Fruit fly (Drosophila melanogaster) whole organism, embryonic: ENCODE data around the gene RhoGDI.

Source experiments
- Blimp-1 ChIP-seq: fragments of 200-800 bp; sonication (Bioruptor generic); optimal IDR thresholded peaks from 3 replicates; lab custom pipeline; 2018; ENCODE audit warnings: missing biosample characterization, missing genetic modification characterization, mild to moderate bottlenecking, moderate library complexity, missing genetic modification reagents
- CG10431 ChIP-seq: fragments of 200-800 bp; sonication (Bioruptor generic); optimal IDR thresholded peaks from 3 replicates; lab custom pipeline; 2018; ENCODE audit warnings: missing biosample characterization, mild to moderate bottlenecking, missing genetic modification characterization
- CG11398 ChIP-seq: fragments of 200-800 bp; sonication (Bioruptor generic); optimal IDR thresholded peaks from 2 replicates; lab custom pipeline; 2016; ENCODE audit warnings: missing biosample characterization, missing genetic modification characterization
- CG11696 ChIP-seq: fragments of 200-800 bp; sonication (Bioruptor generic); IDR thresholded peaks from 2 replicates; pipeline ENCODE4 v1.3.6; 2022; ENCODE audit warnings: missing biosample characterization, missing genetic modification characterization
- CG12104 ChIP-seq: fragments of 200-800 bp; sonication (Bioruptor generic); optimal IDR thresholded peaks from 3 replicates; lab custom pipeline; 2016; ENCODE audit warnings: missing biosample characterization, missing genetic modification characterization
- CG13894 ChIP-seq: fragments of 200-800 bp; sonication (Bioruptor generic); optimal IDR thresholded peaks from 3 replicates; lab custom pipeline; 2018; ENCODE audit warnings: missing biosample characterization, mild to moderate bottlenecking, missing genetic modification characterization, moderate library complexity
- CG14014 ChIP-seq: fragments of 200-800 bp; sonication (Bioruptor generic); IDR thresholded peaks from 2 replicates; pipeline ENCODE4 v1.3.6; 2022; ENCODE audit warnings: missing biosample characterization, missing genetic modification characterization
- CG14050 ChIP-seq: fragments of 200-800 bp; sonication (Bioruptor generic); IDR thresholded peaks from 3 replicates; pipeline ENCODE4 v1.3.6; 2022; ENCODE audit warnings: missing biosample characterization, missing genetic modification characterization
- CG14667 ChIP-seq: fragments of 200-800 bp; sonication (Bioruptor generic); IDR thresholded peaks from 2 replicates; pipeline ENCODE4 v1.3.6; 2022; ENCODE audit warnings: missing biosample characterization, missing genetic modification characterization
- CG15073 ChIP-seq: fragments of 200-800 bp; sonication (Bioruptor generic); optimal IDR thresholded peaks from 2 replicates; lab custom pipeline; 2016; ENCODE audit warnings: missing biosample characterization, missing genetic modification characterization
- CG16813 ChIP-seq: fragments of 200-800 bp; sonication (Bioruptor generic); IDR thresholded peaks from 3 replicates; pipeline ENCODE4 v1.3.6; 2022; ENCODE audit warnings: missing biosample characterization, missing genetic modification characterization; ENCODE audit not compliant: partially characterized antibody
- CG17612 ChIP-seq: fragments of 200-800 bp; sonication (Bioruptor generic); IDR thresholded peaks from 2 replicates; pipeline ENCODE4 v1.3.6; 2022; ENCODE audit warnings: missing biosample characterization, missing genetic modification characterization
- CG18599 ChIP-seq: fragments of 200-800 bp; sonication (Bioruptor generic); optimal IDR thresholded peaks from 3 replicates; lab custom pipeline; 2017; ENCODE audit warnings: missing biosample characterization, missing genetic modification characterization, mild to moderate bottlenecking, moderate library complexity, missing genetic modification reagents
- CG3281 ChIP-seq: fragments of 200-800 bp; sonication (Bioruptor generic); optimal IDR thresholded peaks from 3 replicates; lab custom pipeline; 2017; ENCODE audit warnings: missing biosample characterization, mild to moderate bottlenecking, missing genetic modification characterization
- CG3847 ChIP-seq: fragments of 200-800 bp; sonication (Bioruptor generic); IDR thresholded peaks from 2 replicates; pipeline ENCODE4 v1.3.6; 2022; ENCODE audit warnings: missing biosample characterization, missing genetic modification characterization
- CG42726 ChIP-seq: fragments of 200-800 bp; sonication (Bioruptor generic); IDR thresholded peaks from 2 replicates; pipeline ENCODE4 v1.3.6; 2022; ENCODE audit warnings: missing biosample characterization, missing genetic modification characterization; ENCODE audit not compliant: partially characterized antibody
- CG4854 ChIP-seq: fragments of 200-800 bp; sonication (Bioruptor generic); optimal IDR thresholded peaks from 2 replicates; lab custom pipeline; 2016; ENCODE audit warnings: missing biosample characterization, missing genetic modification characterization, inconsistent platforms
- CG7372 ChIP-seq: fragments of 200-800 bp; sonication (Bioruptor generic); IDR thresholded peaks from 2 replicates; pipeline ENCODE4 v1.3.6; 2022; ENCODE audit warnings: missing biosample characterization, missing genetic modification characterization
- CG8359 ChIP-seq: fragments of 200-800 bp; sonication (Bioruptor generic); optimal IDR thresholded peaks from 2 replicates; lab custom pipeline; 2017; ENCODE audit warnings: missing biosample characterization, mild to moderate bottlenecking, missing genetic modification characterization, borderline replicate concordance
- CG9817 ChIP-seq: fragments of 200-800 bp; sonication (Bioruptor generic); optimal IDR thresholded peaks from 2 replicates; lab custom pipeline; 2018; ENCODE audit warnings: missing biosample characterization, mild to moderate bottlenecking, missing genetic modification characterization, moderate library complexity
- CTCF ChIP-seq: fragments of 200-800 bp; sonication (Bioruptor generic); optimal IDR thresholded peaks from 2 replicates; lab custom pipeline; 2017; ENCODE audit warnings: missing biosample characterization, mild to moderate bottlenecking, missing genetic modification characterization, moderate library complexity
- Dbx ChIP-seq: fragments of 200-800 bp; sonication (Bioruptor generic); IDR thresholded peaks from 3 replicates; pipeline ENCODE4 v1.3.6; 2022; ENCODE audit warnings: missing biosample characterization, missing genetic modification characterization
- Dek ChIP-seq: fragments of 200-800 bp; sonication (Bioruptor generic); optimal IDR thresholded peaks from 3 replicates; lab custom pipeline; 2019; ENCODE audit warnings: missing biosample characterization, mild to moderate bottlenecking, missing genetic modification characterization, moderate library complexity
- Dip2 ChIP-seq: fragments of 200-800 bp; sonication (Bioruptor generic); IDR thresholded peaks from 2 replicates; pipeline ENCODE4 v1.3.6; 2022; ENCODE audit warnings: missing biosample characterization, missing genetic modification characterization
- Fer1 ChIP-seq: fragments of 200-800 bp; sonication (Bioruptor generic); optimal IDR thresholded peaks from 2 replicates; lab custom pipeline; 2017; ENCODE audit warnings: missing biosample characterization, mild to moderate bottlenecking, missing genetic modification characterization
- GATAe ChIP-seq: fragments of 200-800 bp; sonication (Bioruptor generic); conservative IDR thresholded peaks from 2 replicates; pipeline ENCODE4 v1.3.6; 2022; ENCODE audit warnings: missing biosample characterization, missing genetic modification characterization
- Jarid2 ChIP-seq: fragments of 200-800 bp; sonication (Bioruptor generic); optimal IDR thresholded peaks from 3 replicates; lab custom pipeline; 2017; ENCODE audit warnings: mild to moderate bottlenecking, missing biosample characterization, missing genetic modification reagents, missing genetic modification characterization
- Mes4 ChIP-seq: fragments of 200-800 bp; sonication (Bioruptor generic); optimal IDR thresholded peaks from 2 replicates; lab custom pipeline; 2016; ENCODE audit warnings: missing biosample characterization, missing genetic modification characterization
- Sox100B ChIP-seq: fragments of 200-800 bp; sonication (Bioruptor generic); optimal IDR thresholded peaks from 3 replicates; lab custom pipeline; 2018; ENCODE audit warnings: missing biosample characterization, mild to moderate bottlenecking, missing genetic modification characterization
- Sox102F ChIP-seq: fragments of 200-800 bp; sonication (Bioruptor generic); optimal IDR thresholded peaks from 2 replicates; lab custom pipeline; 2018; ENCODE audit warnings: missing biosample characterization, mild to moderate bottlenecking, missing genetic modification characterization, moderate library complexity
- Taf1 ChIP-seq: fragments of 200-800 bp; sonication (Bioruptor generic); IDR thresholded peaks from 2 replicates; pipeline ENCODE4 v1.3.6; 2022; ENCODE audit warnings: missing biosample characterization, missing genetic modification characterization
- Vsx1 ChIP-seq: fragments of 200-800 bp; sonication (Bioruptor generic); optimal IDR thresholded peaks from 2 replicates; lab custom pipeline; 2017; ENCODE audit warnings: missing biosample characterization, mild to moderate bottlenecking, missing genetic modification characterization, missing genetic modification reagents
- abd-A ChIP-seq: fragments of 200-800 bp; sonication (Bioruptor generic); optimal IDR thresholded peaks from 3 replicates; lab custom pipeline; 2019; ENCODE audit warnings: missing biosample characterization, mild to moderate bottlenecking, missing genetic modification characterization, moderate library complexity
- aop ChIP-seq: fragments of 200-800 bp; sonication (Bioruptor generic); IDR thresholded peaks from 2 replicates; pipeline ENCODE4 v1.3.6; 2022; ENCODE audit warnings: missing biosample characterization, missing genetic modification characterization
- ara ChIP-seq: fragments of 200-800 bp; sonication (Bioruptor generic); IDR thresholded peaks from 2 replicates; pipeline ENCODE4 v1.3.6; 2022; ENCODE audit warnings: missing biosample characterization, missing genetic modification characterization
- chif ChIP-seq, 2 experiments: fragments of 200-800 bp; sonication (Bioruptor generic); optimal IDR thresholded peaks; 3 replicates each; lab custom pipeline; 2016; ENCODE audit warnings: missing biosample characterization in 2 of 2, missing genetic modification characterization in 2 of 2
- dysf ChIP-seq: fragments of 200-800 bp; sonication (Bioruptor generic); IDR thresholded peaks from 3 replicates; pipeline ENCODE4 v1.3.6; 2022; ENCODE audit warnings: missing biosample characterization, missing genetic modification characterization
- gcm2 ChIP-seq: fragments of 200-800 bp; sonication (Bioruptor generic); optimal IDR thresholded peaks from 2 replicates; lab custom pipeline; 2016; ENCODE audit warnings: missing biosample characterization, missing genetic modification characterization
- ind ChIP-seq: fragments of 200-800 bp; sonication (Bioruptor generic); optimal IDR thresholded peaks from 3 replicates; lab custom pipeline; 2016; ENCODE audit warnings: missing biosample characterization, missing genetic modification characterization
- lilli ChIP-seq: fragments of 200-800 bp; sonication (Bioruptor generic); optimal IDR thresholded peaks from 3 replicates; lab custom pipeline; 2016; ENCODE audit warnings: missing biosample characterization, missing genetic modification characterization
- maf-S ChIP-seq: fragments of 200-800 bp; sonication (Bioruptor generic); optimal IDR thresholded peaks from 2 replicates; lab custom pipeline; 2016; ENCODE audit warnings: missing biosample characterization, missing genetic modification characterization
- nerfin-1 ChIP-seq: fragments of 200-800 bp; sonication (Bioruptor generic); optimal IDR thresholded peaks from 3 replicates; lab custom pipeline; 2019; ENCODE audit warnings: missing biosample characterization, mild to moderate bottlenecking, missing genetic modification characterization, moderate library complexity
- oc ChIP-seq: fragments of 200-800 bp; sonication (Bioruptor generic); optimal IDR thresholded peaks from 2 replicates; lab custom pipeline; 2018; ENCODE audit warnings: missing biosample characterization, mild to moderate bottlenecking, missing genetic modification characterization, moderate library complexity
- sd ChIP-seq: fragments of 200-800 bp; sonication (Bioruptor generic); optimal IDR thresholded peaks from 3 replicates; lab custom pipeline; 2018; ENCODE audit warnings: missing biosample characterization, mild to moderate bottlenecking, missing genetic modification characterization, moderate library complexity
- sens-2 ChIP-seq: fragments of 200-800 bp; sonication (Bioruptor generic); IDR thresholded peaks from 2 replicates; pipeline ENCODE4 v1.3.6; 2022; ENCODE audit warnings: missing biosample characterization, missing genetic modification characterization
- so ChIP-seq: fragments of 200-800 bp; sonication (Bioruptor generic); IDR thresholded peaks from 3 replicates; pipeline ENCODE4 v1.3.6; 2022; ENCODE audit warnings: missing biosample characterization, missing genetic modification characterization
- sqz ChIP-seq: fragments of 200-800 bp; sonication (Bioruptor generic); optimal IDR thresholded peaks from 3 replicates; lab custom pipeline; 2018; ENCODE audit warnings: missing biosample characterization, mild to moderate bottlenecking, missing genetic modification characterization
- tna ChIP-seq: fragments of 200-800 bp; sonication (Bioruptor generic); IDR thresholded peaks from 2 replicates; pipeline ENCODE4 v1.3.6; 2022; ENCODE audit warnings: missing biosample characterization, missing genetic modification characterization; ENCODE audit not compliant: partially characterized antibody
- vfl ChIP-seq: fragments of 200-800 bp; sonication (Bioruptor generic); optimal IDR thresholded peaks from 2 replicates; lab custom pipeline; 2016; ENCODE audit warnings: missing biosample characterization, missing genetic modification characterization
- wor ChIP-seq: fragments of 200-800 bp; sonication (Bioruptor generic); IDR thresholded peaks from 2 replicates; pipeline ENCODE4 v1.3.6; 2022; ENCODE audit warnings: missing biosample characterization, missing genetic modification characterization
- zen ChIP-seq: fragments of 200-800 bp; sonication (Bioruptor generic); optimal IDR thresholded peaks from 3 replicates; lab custom pipeline; 2018; ENCODE audit warnings: missing biosample characterization, mild to moderate bottlenecking, missing genetic modification characterization, moderate library complexity

The RhoGDI gene

DNA sequence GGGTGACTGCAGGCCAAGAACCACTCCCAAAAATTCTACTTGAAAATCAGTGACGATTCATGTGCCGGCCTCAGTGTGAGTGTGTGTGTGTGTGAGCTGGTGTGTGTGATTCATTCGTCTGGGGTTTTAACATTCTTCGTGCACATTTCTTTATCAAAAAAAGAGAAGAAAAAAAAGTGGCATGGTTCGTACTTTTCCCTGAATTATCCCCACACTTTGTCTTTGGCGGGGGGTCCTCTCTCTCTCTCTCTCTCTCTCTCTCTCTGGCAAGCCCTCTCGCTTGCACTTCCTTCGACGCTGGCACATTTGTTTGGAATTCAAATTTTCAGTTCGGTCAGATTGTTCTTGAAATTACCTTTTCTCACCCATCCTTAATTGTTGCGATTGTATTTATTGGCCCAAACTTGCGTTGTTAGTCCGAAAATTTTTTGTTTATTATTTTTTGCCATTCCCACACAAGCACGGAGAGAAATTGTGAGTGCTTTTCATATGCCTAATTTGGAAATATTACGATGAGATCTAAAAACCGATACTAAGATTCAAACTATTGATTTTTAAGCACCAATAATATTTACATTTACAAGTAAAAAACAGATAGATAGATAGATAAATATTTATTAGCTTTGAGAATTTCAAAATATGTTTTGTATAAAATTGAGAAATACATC is 642 bp downstream of the RhoGDI start (continued):
- TF ChIP-seq lilli (peak; percentile 21), vfl (GFP tag; lab: Kevin White, UChicago) (no peak), tna (GFP tag; lab: Robert Waterston, UW) (no peak), CG18599 (GFP tag; lab: Kevin White, UChicago) (peak; percentile 20), CG13894 (tag; lab: Kevin White, UChicago) (no peak), Blimp-1 (GFP tag; lab: Kevin White, UChicago) (peak; percentile 28), Dbx (GFP tag; lab: Robert Waterston, UW) (no peak), Vsx1 (GFP tag; lab: Kevin White, UChicago) (no peak), chif (GFP tag; optimal IDR thresholded peaks at IDR 0.05; lab: Kevin White, UChicago) (no peak), Sox100B (peak; percentile 3), CG16813 (GFP tag; lab: Robert Waterston, UW) (no peak), CG11696 (no peak), CG12104 (GFP tag; lab: Kevin White, UChicago) (no peak), sqz (GFP tag; lab: Kevin White, UChicago) (peak; percentile 92), CG17612 (GFP tag; lab: Robert Waterston, UW) (no peak), nerfin-1 (tag; lab: Kevin White, UChicago) (no peak), gcm2 (no peak), CG14050 (GFP tag; lab: Robert Waterston, UW) (no peak), CG3847 (GFP tag; lab: Robert Waterston, UW) (no peak), dysf (GFP tag; lab: Robert Waterston, UW) (no peak), CG7372 (GFP tag; lab: Robert Waterston, UW) (no peak), oc (tag; lab: Kevin White, UChicago) (no peak), so (GFP tag; lab: Robert Waterston, UW) (no peak), ara (GFP tag; lab: Robert Waterston, UW) (no peak), Fer1 (GFP tag; lab: Kevin White, UChicago) (no peak), CG11398 (GFP tag; lab: Kevin White, UChicago) (no peak), abd-A (no peak), Mes4 (GFP tag; lab: Kevin White, UChicago) (no peak), CG15073 (no peak), CG3281 (GFP tag; lab: Kevin White, UChicago) (peak; percentile 35), CG4854 (GFP tag; lab: Kevin White, UChicago) (no peak), aop (GFP tag; lab: Robert Waterston, UW) (no peak), CG14667 (GFP tag; lab: Robert Waterston, UW) (no peak), ind (GFP tag; lab: Kevin White, UChicago) (no peak), Sox102F (GFP tag; lab: Kevin White, UChicago) (peak; percentile 43), maf-S (GFP tag; lab: Kevin White, UChicago) (no peak), CG14014 (GFP tag; lab: Robert Waterston, UW) (no peak), CG10431 (GFP tag; lab: Kevin White, UChicago) (no peak), CG42726 (GFP tag; lab: Robert Waterston, UW) (no peak), wor (GFP tag; lab: Robert Waterston, UW) (no peak), Jarid2 (no peak), CG8359 (GFP tag; lab: Kevin White, UChicago) (no peak), Dip2 (no peak), sens-2 (GFP tag; lab: Robert Waterston, UW) (no peak), GATAe (GFP tag; lab: Robert Waterston, UW) (no peak), Dek (tag; lab: Kevin White, UChicago) (no peak), CTCF (GFP tag; lab: Kevin White, UChicago) (no peak), Taf1 (GFP tag; lab: Robert Waterston, UW) (no peak), zen (tag; lab: Kevin White, UChicago) (no peak), CG9817 (tag; lab: Kevin White, UChicago) (no peak), sd (tag; lab: Kevin White, UChicago) (peak; percentile 88)
